Worm (Caenorhabditis elegans) whole organism, L1 larva: ENCODE data around the gene K08D8.3.

Experiments used
- ama-1 ChIP-seq: fragments of 150-350 bp; optimal IDR thresholded peaks from 2 replicates; lab custom pipeline; 2014
- hlh-17 ChIP-seq: fragments of 200-800 bp; sonication (Bioruptor generic); optimal IDR thresholded peaks from 2 replicates; lab custom pipeline; 2018; ENCODE audit warnings: missing genetic modification characterization, mild to moderate bottlenecking, missing compliant biosample characterization, moderate library complexity, borderline replicate concordance
- nhr-76 ChIP-seq: sonication (generic microtip); optimal IDR thresholded peaks from 2 replicates; lab custom pipeline; 2017; ENCODE audit warnings: missing biosample characterization, missing genetic modification characterization
- pax-3 ChIP-seq: fragments of 200-800 bp; sonication (Bioruptor generic); optimal IDR thresholded peaks from 2 replicates; lab custom pipeline; 2018; ENCODE audit warnings: mild to moderate bottlenecking, missing genetic modification characterization, moderate library complexity, missing compliant biosample characterization
- rnt-1 ChIP-seq: sonication (generic microtip); optimal IDR thresholded peaks from 2 replicates; lab custom pipeline; 2016; ENCODE audit warnings: mild to moderate bottlenecking, missing genetic modification characterization, moderate library complexity, missing compliant biosample characterization

DNA sequence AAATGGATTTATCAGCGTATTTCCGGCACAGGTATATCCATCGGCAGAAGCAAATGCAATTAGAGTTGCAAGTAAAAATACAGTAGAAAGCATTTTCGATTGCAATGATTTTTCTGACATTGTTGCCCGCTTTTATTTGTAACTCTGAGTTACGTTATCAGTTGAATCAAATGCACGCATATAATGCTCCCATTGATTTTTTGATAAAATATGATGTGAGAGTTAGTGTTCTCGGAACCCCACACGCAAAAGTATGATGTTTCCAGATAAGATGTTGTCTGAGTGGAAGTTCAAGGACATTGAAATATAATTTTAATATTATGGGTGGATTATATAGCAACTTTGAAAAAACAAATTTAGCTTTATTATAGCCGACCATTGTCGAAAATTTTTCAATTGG is 5.5 kb upstream of the K08D8.3 start, which contains the start of gene K08D8.5:
- TF ChIP-seq hlh-17 (GFP tag; lab: Kevin White, UChicago) (no peak), nhr-76 (tag; lab: Kevin White, UChicago) (no peak), rnt-1 (tag; lab: Kevin White, UChicago) (no peak), ama-1 (no peak), pax-3 (tag; lab: Kevin White, UChicago) (no peak)
